Fruit fly (Drosophila melanogaster) whole organism, prepupa: ENCODE results near the gene Jupiter.

Experiments
- CG8319 ChIP-seq: fragments of 200-800 bp; sonication (Bioruptor generic); optimal IDR thresholded peaks from 3 replicates; lab custom pipeline; 2016; ENCODE audit warnings: missing biosample characterization, missing genetic modification characterization
- Eip78C ChIP-seq: fragments of 200-800 bp; sonication (Bioruptor generic); peaks from one replicate; lab custom pipeline; 2016; ENCODE audit warnings: missing biosample characterization, missing genetic modification characterization
- Met ChIP-seq: fragments of 200-800 bp; sonication (Bioruptor generic); optimal IDR thresholded peaks from 3 replicates; lab custom pipeline; 2016; ENCODE audit warnings: missing biosample characterization, missing genetic modification characterization
- Sox102F ChIP-seq: fragments of 200-800 bp; sonication (Bioruptor generic); optimal IDR thresholded peaks from 2 replicates; lab custom pipeline; 2016; ENCODE audit warnings: missing biosample characterization, mild to moderate bottlenecking, missing genetic modification characterization
- achi ChIP-seq: fragments of 200-800 bp; sonication (Bioruptor generic); optimal IDR thresholded peaks from 3 replicates; lab custom pipeline; 2016; ENCODE audit warnings: missing biosample characterization, missing genetic modification characterization
- dac ChIP-seq: fragments of 200-800 bp; sonication (Bioruptor generic); optimal IDR thresholded peaks from 2 replicates; lab custom pipeline; 2017; ENCODE audit warnings: missing biosample characterization, mild to moderate bottlenecking, missing genetic modification characterization

DNA sequence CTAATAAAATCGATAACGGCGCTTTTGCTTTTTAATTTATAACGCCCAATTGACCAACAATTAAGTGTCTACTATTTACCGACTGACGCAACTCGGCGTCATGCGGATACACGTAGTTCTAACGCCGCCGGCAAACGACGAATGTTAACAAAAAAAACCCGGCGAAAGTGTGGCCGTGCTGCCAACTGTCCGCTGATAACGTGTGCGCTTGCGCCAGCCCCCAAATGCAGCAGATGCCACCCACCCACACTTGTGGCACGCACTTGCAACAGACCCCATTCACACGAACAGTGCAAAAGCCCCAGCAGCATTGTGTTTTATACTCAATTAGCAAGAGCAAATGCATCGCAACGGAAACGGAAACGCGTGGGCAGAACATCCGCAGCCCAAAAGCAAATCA is 56.6 kb downstream of the Jupiter start:
- TF ChIP-seq Sox102F (GFP tag; lab: Kevin White, UChicago) (no peak), Eip78C (no peak), CG8319 (GFP tag; lab: Kevin White, UChicago) (no peak), dac (GFP tag; lab: Kevin White, UChicago) (no peak), Met (no peak), achi (no peak)
